Worm (Caenorhabditis elegans) whole organism, L2 larva: ENCODE data around the gene mpz-5.

ENCODE experiments used
- F13H6.1 ChIP-seq: sonication (generic microtip); optimal IDR thresholded peaks from 2 replicates; lab custom pipeline; 2016; ENCODE audit warnings: missing genetic modification characterization, missing compliant biosample characterization
- ceh-16 ChIP-seq: fragments of 150-350 bp; optimal IDR thresholded peaks from 2 replicates; lab custom pipeline; 2014; ENCODE audit warnings: missing biosample characterization, missing genetic modification characterization
- gmeb-1 ChIP-seq: fragments of 150-350 bp; optimal IDR thresholded peaks from 2 replicates; lab custom pipeline; 2014; ENCODE audit warnings: missing biosample characterization, missing genetic modification characterization
- nhr-21 ChIP-seq: fragments of 150-350 bp; optimal IDR thresholded peaks from 2 replicates; lab custom pipeline; 2014; ENCODE audit warnings: missing biosample characterization, missing genetic modification characterization
- skn-1 ChIP-seq: sonication (generic microtip); optimal IDR thresholded peaks from 2 replicates; lab custom pipeline; 2017; ENCODE audit warnings: missing biosample characterization, missing genetic modification characterization

DNA sequence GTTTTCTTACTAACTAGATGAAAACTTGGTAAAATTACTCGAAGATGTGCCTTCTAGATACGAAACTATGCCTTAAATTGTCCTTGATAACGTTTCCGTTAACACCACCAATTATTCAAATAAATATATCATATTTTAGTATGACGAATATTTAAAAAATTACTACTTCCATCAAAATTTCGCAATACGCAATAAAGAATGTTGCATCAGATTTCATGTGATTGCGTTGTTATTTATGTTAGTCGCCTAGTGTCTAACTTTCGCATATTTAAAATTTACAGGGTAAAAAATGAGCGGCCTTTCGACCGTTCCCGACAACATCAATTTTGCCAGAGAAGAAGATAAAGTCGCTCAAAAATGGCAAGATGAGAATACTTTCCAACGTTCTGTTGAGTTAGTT lies 5.3 kb downstream of the mpz-5 start, which contains the start of gene iars-1:
- TF ChIP-seq F13H6.1 (no peak), nhr-21 (no peak), gmeb-1 (tag; lab: Kevin White, UChicago) (no peak), skn-1 (tag; lab: Kevin White, UChicago) (no peak), ceh-16 (tag; lab: Kevin White, UChicago) (no peak)
